Fruit fly (Drosophila melanogaster) whole organism, prepupa: ENCODE results near the gene bru1.

Experiments
- CG1621 ChIP-seq: fragments of 200-800 bp; sonication (Bioruptor generic); optimal IDR thresholded peaks from 3 replicates; lab custom pipeline; 2018; ENCODE audit warnings: missing biosample characterization, mild to moderate bottlenecking, missing genetic modification characterization
- Hr39 ChIP-seq: fragments of 200-800 bp; sonication (Bioruptor generic); optimal IDR thresholded peaks from 2 replicates; lab custom pipeline; 2016; ENCODE audit warnings: missing biosample characterization, missing genetic modification characterization

- TF ChIP-seq CG1621 (tag; lab: Kevin White, UChicago): no peak
- TF ChIP-seq Hr39 (GFP tag; lab: Kevin White, UChicago): no peak
Observed at dm6 chr2L:12350880-12351279, 176.1 kb downstream of the bru1 start.
